Worm (Caenorhabditis elegans): Measurements from ENCODE around the gene sdz-38.
"Not testable (repeated sequence)": the region's sequence is repeated elsewhere in the genome, so short reads cannot be mapped to it uniquely, and the experiment has no call there.

Gene sdz-38

ce11 chrII:9981760-9982159, at the start of gene sdz-38:
Gene sdz-38 (minus strand): TSS chrII:9981860.
- no peak for TF ChIP-seq unc-62 (GFP tag; optimal IDR thresholded peaks at IDR 0.05)

- TF ChIP-seq unc-62 (GFP tag; optimal IDR thresholded peaks at IDR 0.05), result no peak
Observed at ce11 chrII:10029890-10030289, 48.2 kb upstream of the sdz-38 start, which contains the start of gene ttc-36. Gene ttc-36 (plus strand): TSS chrII:10030190.

ce11 chrII:10029044-10029443, 47.4 kb upstream of the sdz-38 start:
- no peak for TF ChIP-seq unc-62 (GFP tag; optimal IDR thresholded peaks at IDR 0.05)

- no peak for TF ChIP-seq unc-62 (GFP tag; optimal IDR thresholded peaks at IDR 0.05)
Observed at ce11 chrII:10028195-10028594, 46.5 kb upstream of the sdz-38 start, which contains the start of gene F52H3.6. Gene F52H3.6 (minus strand): TSS chrII:10028422.

ce11 chrII:10025059-10025458, 43.4 kb upstream of the sdz-38 start:
- no peak for TF ChIP-seq unc-62 (GFP tag; optimal IDR thresholded peaks at IDR 0.05)

- TF ChIP-seq unc-62 (GFP tag; optimal IDR thresholded peaks at IDR 0.05), result no peak
Observed at ce11 chrII:10021749-10022148, 40.1 kb upstream of the sdz-38 start.

- TF ChIP-seq unc-62 (GFP tag; optimal IDR thresholded peaks at IDR 0.05), result no peak
Observed at ce11 chrII:10019669-10020068, 38.0 kb upstream of the sdz-38 start.

- TF ChIP-seq unc-62 (GFP tag; optimal IDR thresholded peaks at IDR 0.05), result no peak
Observed at ce11 chrII:10017528-10017927, 35.9 kb upstream of the sdz-38 start.

- no peak for TF ChIP-seq unc-62 (GFP tag; optimal IDR thresholded peaks at IDR 0.05)
Observed at ce11 chrII:10016013-10016412, 34.4 kb upstream of the sdz-38 start, which contains the start of gene lec-2. Gene lec-2 (minus strand): TSS chrII:10016183.

ce11 chrII:10014384-10014783, 32.7 kb upstream of the sdz-38 start:
- no peak for TF ChIP-seq unc-62 (GFP tag; optimal IDR thresholded peaks at IDR 0.05)

ce11 chrII:10012490-10012889, 30.8 kb upstream of the sdz-38 start:
- no peak for TF ChIP-seq unc-62 (GFP tag; optimal IDR thresholded peaks at IDR 0.05)

ce11 chrII:10011733-10012132, 30.1 kb upstream of the sdz-38 start:
- no peak for TF ChIP-seq unc-62 (GFP tag; optimal IDR thresholded peaks at IDR 0.05)

- no peak for TF ChIP-seq unc-62 (GFP tag; optimal IDR thresholded peaks at IDR 0.05)
Observed at ce11 chrII:10010914-10011313, 29.3 kb upstream of the sdz-38 start.

ce11 chrII:10008552-10008951, 26.9 kb upstream of the sdz-38 start:
- no peak for TF ChIP-seq unc-62 (GFP tag; optimal IDR thresholded peaks at IDR 0.05)

- no peak for TF ChIP-seq unc-62 (GFP tag; optimal IDR thresholded peaks at IDR 0.05)
Observed at ce11 chrII:10007917-10008316, 26.3 kb upstream of the sdz-38 start, which contains the start of gene ZK892.5. Gene ZK892.5 (plus strand): TSS chrII:10008217.

ce11 chrII:10006266-10006665, 24.6 kb upstream of the sdz-38 start, which contains the start of gene ZK892.4:
Gene ZK892.4 (plus strand): TSS chrII:10006566.
- TF ChIP-seq unc-62 (GFP tag; optimal IDR thresholded peaks at IDR 0.05), result not testable (repeated sequence)

- no peak for TF ChIP-seq unc-62 (GFP tag; optimal IDR thresholded peaks at IDR 0.05)
Observed at ce11 chrII:10001546-10001945, 19.9 kb upstream of the sdz-38 start, which contains the start of gene ZK892.3. Gene ZK892.3 (plus strand): TSS chrII:10001846.

- TF ChIP-seq unc-62 (GFP tag; optimal IDR thresholded peaks at IDR 0.05), result no peak
Observed at ce11 chrII:10001065-10001464, 19.4 kb upstream of the sdz-38 start, which contains the start of gene nlt-1. Gene nlt-1 (minus strand): TSS chrII:10001142.
